Worm (Caenorhabditis elegans) whole organism, midembryonic: Measurements from ENCODE around the gene str-118.

ENCODE experiments used
- cog-1 ChIP-seq: sonication (generic microtip); optimal IDR thresholded peaks from 2 replicates; lab custom pipeline; 2016; ENCODE audit warnings: missing genetic modification characterization, missing compliant biosample characterization
- flt-1 ChIP-seq: fragments of 200-800 bp; sonication (Bioruptor generic); IDR thresholded peaks from 2 replicates; pipeline ENCODE4 v1.3.6; 2022; ENCODE audit warnings: missing genetic modification characterization, missing compliant biosample characterization
- klf-2 ChIP-seq: fragments of 200-800 bp; sonication (Bioruptor generic); conservative IDR thresholded peaks from 2 replicates; pipeline ENCODE4 v1.3.6; 2022; ENCODE audit warnings: missing genetic modification reagents, missing genetic modification characterization, missing compliant biosample characterization
- med-1 ChIP-seq: sonication (generic microtip); optimal IDR thresholded peaks from 2 replicates; lab custom pipeline; 2017; ENCODE audit warnings: missing genetic modification characterization, mild to moderate bottlenecking, missing compliant biosample characterization, antibody characterized with exemption, missing genetic modification reagents; ENCODE audit not compliant: insufficient read depth
- ref-1 ChIP-seq: fragments of 200-800 bp; sonication (Bioruptor generic); conservative IDR thresholded peaks from 2 replicates; pipeline ENCODE4 v1.3.6; 2022; ENCODE audit warnings: missing genetic modification reagents, missing genetic modification characterization, missing compliant biosample characterization
- tab-1 ChIP-seq: fragments of 200-800 bp; sonication (Bioruptor generic); IDR thresholded peaks from 2 replicates; pipeline ENCODE4 v1.3.6; 2022; ENCODE audit warnings: missing genetic modification characterization, missing compliant biosample characterization
- ztf-23 ChIP-seq: fragments of 200-800 bp; sonication (Bioruptor generic); IDR thresholded peaks from 2 replicates; pipeline ENCODE4 v1.3.6; 2022; ENCODE audit warnings: missing genetic modification reagents, missing genetic modification characterization, missing compliant biosample characterization
- ztf-29 ChIP-seq: fragments of 200-800 bp; sonication (Bioruptor generic); IDR thresholded peaks from 2 replicates; pipeline ENCODE4 v1.3.6; 2022; ENCODE audit warnings: missing genetic modification reagents, missing genetic modification characterization, missing compliant biosample characterization

ce11 chrV:10078244-10078643 lies 26.3 kb downstream of the str-118 start, which contains the start of gene R04B5.1:
- TF ChIP-seq flt-1 (GFP tag; lab: Robert Waterston, UW) (no peak), ztf-23 (GFP tag; lab: Robert Waterston, UW) (no peak), tab-1 (GFP tag; lab: Robert Waterston, UW) (no peak), ztf-29 (GFP tag; lab: Robert Waterston, UW) (no peak), med-1 (GFP tag; lab: Kevin White, UChicago) (no peak), cog-1 (no peak), ref-1 (GFP tag; lab: Robert Waterston, UW) (no peak), klf-2 (GFP tag; lab: Robert Waterston, UW) (no peak)
